Fruit fly (Drosophila melanogaster): ENCODE data around the gene CG9072.

The CG9072 gene

DNA sequence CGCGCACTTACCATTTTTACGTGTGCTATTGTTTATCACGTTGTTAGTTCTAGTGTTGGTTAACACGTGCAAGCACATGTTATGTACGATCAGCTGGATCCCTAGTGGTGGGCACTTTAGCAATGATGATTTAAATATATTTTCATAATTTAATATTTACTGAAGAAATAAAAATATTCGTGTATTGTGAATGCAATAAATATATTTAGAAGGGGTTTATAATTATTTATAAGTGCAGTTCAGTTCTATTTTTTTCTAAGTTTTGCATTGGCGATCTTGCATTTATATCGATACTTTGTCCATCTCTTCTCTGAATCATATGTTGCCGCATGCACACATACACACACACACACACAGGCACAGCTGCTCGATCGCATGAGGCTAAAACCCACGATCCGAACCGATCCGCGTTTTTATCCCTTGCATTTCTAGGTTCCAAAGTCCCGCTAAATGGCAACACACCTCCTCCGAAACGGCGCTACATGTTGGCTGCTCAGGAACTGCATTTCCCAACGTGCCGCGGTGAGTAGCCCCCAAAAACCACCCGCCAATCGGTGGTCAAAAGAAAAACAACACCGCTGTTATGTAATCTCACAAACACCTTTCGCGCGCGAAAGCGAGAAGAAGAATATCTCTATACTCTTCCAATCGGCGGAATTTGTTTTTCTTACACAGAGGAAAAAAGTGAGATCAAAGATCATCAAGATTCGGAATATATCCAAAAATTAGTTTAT lies 9.9 kb downstream of the CG9072 start, which contains the start of the genes CG15027 and Dbct:
CG15027 (minus strand) TSS at position 51 of the 734 bp plus-strand sequence.
Dbct (plus strand) TSS at position 349 of the 734 bp plus-strand sequence.
- peak; percentile 82 for TF ChIP-seq noc (tag; optimal IDR thresholded peaks at IDR 0.05)

DNA sequence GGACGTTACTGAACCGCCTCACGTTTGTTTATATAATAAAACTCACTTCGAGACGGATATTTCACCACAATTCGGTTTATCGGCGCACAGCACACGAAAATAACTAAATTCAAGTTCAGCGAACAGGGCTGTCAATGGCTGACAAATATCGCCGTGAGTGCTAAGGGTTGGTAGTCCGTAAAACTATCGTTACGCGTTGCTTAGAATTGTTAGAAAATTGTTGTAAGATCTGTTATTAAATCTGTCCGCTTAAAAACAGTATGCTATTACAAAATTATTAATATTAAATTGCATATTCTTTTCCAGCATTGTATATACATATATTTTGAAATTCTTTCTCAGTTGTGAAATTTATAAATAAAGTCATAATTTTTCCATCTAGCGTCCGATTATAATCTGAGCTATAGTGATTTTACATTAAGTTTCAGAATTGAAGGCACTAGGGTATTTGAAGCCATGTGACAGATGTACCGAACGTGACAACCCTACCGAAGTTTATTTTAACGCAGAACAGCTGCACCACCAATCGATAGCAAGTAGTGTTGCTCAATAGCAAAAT lies 11.2 kb downstream of the CG9072 start, which contains the start of gene Cox17:
Cox17 (minus strand) TSS at position 120 of the 559 bp plus-strand sequence.
- TF ChIP-seq noc (tag; optimal IDR thresholded peaks at IDR 0.05), result peak; percentile 87

DNA sequence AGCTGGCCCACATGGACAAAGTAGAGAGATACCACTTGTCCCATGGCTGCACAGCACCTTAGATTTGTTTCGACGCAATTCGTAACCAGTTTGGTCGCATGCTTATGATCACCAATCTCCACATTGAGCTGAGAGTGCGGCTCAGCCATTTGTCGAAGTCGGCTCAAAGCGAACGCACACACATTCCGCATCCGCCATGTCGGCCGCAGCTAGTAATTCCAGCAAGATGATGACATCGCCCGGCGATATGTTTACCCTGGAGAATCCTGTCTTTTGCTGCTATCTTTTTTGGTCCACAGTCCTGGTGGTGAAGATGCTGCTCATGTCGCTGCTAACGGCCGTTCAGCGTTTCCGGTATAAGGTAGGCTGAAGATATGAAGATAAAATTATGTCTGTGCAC lies 13.2 kb downstream of the CG9072 start, which contains the start of gene CG33178:
CG33178 (plus strand) TSS at position 147 of the 400 bp plus-strand sequence.
- no peak for TF ChIP-seq noc (tag; optimal IDR thresholded peaks at IDR 0.05)

DNA sequence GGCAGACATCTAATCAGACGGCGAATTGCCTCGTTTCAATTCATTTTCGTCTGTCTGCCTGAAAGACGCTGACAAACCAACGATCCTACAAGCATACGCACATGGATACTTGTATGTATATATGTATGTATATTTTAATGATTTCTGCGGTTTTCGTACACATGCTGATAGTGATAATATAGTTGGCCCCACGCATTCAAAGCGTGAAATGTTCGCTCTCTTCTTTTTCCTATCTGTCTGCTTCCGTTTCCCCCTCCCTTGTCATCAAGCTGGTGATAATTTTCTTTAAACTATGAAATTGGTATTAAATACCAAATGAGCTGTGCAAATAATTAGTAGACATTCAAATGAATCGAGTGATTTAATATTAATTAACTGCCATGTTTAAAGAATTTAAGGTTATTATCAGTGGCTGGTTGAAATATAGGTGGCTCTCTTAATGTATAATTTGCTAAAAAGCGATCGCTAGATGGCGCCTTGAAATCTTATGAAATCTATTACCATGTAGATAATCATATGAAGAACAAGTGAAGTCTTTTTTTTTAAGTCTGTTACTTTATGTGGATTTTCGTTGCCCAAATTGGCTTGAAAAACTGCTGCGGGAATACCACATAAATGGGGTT lies 15.0 kb downstream of the CG9072 start, which contains the start of gene CG33177:
CG33177 (plus strand) TSS at position 588 of the 623 bp plus-strand sequence.
- TF ChIP-seq noc (tag; optimal IDR thresholded peaks at IDR 0.05), result peak; percentile 39

DNA sequence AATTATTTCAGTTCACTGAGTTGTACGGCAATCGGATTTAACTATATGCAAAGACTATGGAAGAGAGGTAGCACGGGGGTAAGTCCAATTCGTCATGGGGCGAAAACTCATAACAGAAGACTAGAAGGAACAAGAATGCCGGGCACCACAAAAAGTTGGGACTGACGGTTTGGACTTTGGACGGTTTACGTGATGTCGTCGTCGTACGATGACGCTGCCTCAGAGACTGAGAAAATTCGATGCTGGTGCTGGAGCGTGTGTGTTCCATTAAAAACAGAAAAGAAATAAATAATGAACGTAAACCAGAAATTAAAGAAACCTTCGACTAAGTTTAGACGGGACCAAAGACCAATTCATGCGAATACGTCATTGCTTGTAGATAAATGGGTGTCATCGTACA lies 15.9 kb downstream of the CG9072 start:
- no peak for TF ChIP-seq noc (tag; optimal IDR thresholded peaks at IDR 0.05)

DNA sequence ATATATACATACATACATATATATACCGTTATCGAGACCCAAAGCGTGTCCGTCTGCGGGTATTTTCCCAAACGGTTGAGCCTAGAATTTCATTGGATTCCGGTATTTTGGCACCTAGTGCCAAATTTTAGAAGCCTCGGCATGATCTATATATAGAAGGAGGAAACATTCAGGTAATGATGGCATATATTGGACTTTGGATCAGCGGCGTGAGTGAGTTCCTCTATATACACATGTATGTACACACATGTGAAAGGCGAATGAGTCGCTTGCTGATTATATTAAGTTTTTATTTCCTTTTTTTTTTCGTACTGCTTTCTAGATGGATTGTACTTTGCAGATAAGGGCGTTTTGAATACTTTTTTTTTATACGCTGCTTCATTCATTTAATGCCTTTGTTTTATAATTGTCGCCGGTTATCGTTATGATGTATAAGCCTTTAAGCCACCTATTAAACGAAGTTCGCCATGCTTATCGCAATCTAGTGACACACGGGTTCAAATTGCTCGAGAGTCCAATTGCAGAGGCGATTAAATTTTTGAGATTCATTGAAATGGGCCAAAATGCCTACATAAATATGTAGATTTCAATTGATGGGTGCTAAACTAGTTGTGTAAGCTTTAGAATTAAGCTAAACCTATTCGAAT lies 16.6 kb downstream of the CG9072 start:
- peak; percentile 59 for TF ChIP-seq noc (tag; optimal IDR thresholded peaks at IDR 0.05)

DNA sequence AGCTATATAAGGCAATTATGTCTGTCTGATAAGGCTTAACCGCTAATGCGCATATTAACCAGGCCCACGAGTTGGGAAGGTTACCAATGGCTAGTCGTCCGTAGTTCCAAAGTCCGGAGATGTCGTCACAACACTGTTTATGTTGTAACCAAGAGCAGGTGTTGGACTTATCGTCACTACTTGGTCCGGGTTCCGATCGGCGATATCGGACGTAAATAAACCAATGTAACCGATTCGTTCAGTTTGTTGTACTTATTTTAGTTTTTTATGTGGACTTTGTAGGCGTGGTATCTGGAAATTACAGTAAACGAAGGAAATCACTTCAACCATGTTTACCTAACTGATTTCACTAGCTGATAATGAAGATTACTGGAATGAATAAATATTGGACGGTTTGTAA lies 17.4 kb downstream of the CG9072 start:
- TF ChIP-seq noc (tag; optimal IDR thresholded peaks at IDR 0.05), result no peak

DNA sequence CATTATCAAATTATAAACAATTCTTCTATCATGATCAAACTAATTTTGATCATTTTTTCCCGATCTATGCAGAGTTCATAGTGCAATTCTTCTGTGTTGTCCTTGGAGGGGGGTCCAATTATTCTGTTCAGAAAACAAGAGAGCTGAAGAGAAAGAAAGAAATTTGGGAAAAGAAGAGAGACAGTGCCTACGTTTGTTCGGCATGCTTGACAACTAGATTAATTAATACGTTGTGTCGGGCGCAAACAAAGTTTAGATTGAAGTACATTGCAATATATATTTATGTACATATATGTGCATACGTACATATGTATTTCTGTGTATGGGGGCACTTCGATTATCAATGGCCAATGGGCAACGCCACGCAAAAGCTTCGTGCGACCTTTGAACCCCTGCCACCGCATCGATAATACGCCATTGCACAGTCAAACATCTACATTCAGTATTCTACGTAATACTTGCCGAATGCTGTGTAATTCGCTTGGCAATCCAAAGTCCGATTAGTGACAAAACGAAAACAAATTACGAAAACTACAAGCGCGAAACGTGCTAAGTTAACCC lies 18.2 kb downstream of the CG9072 start:
- TF ChIP-seq noc (tag; optimal IDR thresholded peaks at IDR 0.05), result no peak

DNA sequence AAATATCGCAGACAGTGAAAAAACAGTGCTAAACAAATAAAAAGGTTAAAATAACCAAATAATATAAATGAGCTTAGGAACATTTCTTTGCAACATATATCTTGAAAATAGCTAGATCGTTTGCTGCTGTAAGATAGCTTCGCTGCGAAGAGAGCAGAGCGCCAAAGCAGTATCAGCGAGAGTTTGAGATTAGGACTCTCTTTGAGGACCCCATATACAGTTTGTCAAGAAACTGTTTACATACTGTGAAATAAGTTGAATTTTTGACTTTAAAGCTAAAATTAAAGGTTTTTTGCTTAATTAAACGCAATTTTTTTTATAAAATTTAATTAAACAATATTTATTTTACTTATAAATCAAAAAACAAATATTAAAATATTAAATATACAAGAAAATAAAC lies 19.2 kb downstream of the CG9072 start:
- TF ChIP-seq noc (tag; optimal IDR thresholded peaks at IDR 0.05), result no peak

DNA sequence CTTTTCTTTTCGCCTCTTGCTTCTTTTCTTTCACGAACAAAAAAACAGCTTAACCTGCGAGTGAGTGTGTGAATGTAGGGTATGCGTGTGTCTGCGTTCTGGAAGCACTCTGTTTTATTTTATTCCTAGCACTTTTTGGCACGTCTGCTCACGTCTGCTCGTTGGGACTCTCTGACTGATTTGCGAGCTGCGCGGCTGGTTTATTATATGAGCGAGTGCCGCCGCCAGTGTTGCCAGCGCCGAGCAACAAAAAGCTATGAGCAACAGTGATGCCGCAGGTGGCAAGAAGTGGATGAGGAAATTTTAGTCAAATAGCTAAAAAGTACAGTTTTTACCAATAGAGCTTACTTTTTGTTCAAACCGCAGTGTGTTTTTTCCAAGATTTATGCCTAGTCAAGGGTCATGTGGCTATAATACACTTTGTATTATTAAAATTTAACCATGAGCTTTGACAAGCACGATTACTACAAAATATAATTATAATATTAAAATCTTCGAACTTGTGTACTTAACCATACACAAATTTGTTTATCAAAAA lies 19.7 kb downstream of the CG9072 start, which contains the start of gene Lsd-2:
Lsd-2 (minus strand) TSS at position 183 of the 538 bp plus-strand sequence.
- TF ChIP-seq noc (tag; optimal IDR thresholded peaks at IDR 0.05), result no peak

DNA sequence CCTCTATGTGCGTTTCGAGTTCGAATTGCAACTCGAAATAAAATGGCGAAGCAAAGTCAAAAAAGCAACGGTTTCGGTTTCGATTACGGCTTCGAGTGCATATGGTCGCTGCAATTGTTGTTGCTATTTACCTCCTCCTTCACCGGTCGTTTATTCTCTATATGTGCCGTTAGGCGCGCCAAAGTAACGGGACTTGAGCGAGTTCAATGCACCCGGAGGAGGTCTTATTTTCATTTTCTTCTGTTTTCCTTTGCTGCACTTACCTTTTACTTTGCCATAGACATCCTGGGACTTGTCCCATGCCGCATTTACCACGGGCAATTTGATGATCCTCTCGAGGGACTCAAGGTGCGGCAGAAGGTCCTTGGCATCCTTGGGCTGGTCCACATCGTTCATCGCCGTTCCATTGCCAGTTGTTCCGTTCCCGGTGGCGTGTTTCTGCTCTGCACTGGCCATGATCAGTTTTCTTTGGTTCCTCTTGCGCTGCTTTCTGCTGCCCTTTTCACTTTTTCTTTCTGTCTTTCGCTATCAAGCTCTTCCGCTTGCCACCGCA lies 20.3 kb downstream of the CG9072 start:
- TF ChIP-seq noc (tag; optimal IDR thresholded peaks at IDR 0.05), result no peak

DNA sequence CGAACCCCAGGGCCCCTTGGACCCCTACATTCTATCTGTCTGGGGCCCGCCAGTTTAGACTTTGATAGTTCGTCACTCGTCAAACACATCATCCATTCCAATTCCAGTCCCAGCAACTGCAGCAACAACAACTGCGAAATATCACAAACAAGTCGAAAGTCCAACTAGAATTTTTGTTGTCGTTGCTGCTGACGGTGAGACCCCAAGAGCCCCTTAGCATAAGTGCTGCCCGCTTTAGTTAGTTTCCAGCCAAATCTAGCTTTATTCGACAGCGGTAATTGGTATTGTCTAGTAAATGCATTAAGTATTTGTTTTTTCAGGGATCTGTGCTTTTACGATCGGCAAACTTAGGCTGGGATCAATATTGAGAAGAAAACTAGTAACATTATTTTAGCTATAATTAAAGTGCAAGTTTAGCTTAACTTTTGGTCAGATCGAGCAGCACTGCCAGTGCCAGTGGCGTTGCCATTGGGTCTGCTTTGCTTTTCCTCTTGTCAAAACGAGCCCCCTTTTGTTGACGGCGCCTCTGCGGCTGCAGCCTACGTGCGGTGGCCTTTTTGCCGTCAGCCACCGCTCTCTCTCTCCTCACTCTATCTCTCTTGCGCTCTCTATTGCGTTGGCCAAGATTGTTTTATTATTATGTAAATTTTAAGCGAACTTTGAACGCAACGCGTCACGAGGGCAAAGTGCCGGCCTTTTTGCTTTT lies 21.0 kb downstream of the CG9072 start:
- TF ChIP-seq noc (tag; optimal IDR thresholded peaks at IDR 0.05), result peak; percentile 91

DNA sequence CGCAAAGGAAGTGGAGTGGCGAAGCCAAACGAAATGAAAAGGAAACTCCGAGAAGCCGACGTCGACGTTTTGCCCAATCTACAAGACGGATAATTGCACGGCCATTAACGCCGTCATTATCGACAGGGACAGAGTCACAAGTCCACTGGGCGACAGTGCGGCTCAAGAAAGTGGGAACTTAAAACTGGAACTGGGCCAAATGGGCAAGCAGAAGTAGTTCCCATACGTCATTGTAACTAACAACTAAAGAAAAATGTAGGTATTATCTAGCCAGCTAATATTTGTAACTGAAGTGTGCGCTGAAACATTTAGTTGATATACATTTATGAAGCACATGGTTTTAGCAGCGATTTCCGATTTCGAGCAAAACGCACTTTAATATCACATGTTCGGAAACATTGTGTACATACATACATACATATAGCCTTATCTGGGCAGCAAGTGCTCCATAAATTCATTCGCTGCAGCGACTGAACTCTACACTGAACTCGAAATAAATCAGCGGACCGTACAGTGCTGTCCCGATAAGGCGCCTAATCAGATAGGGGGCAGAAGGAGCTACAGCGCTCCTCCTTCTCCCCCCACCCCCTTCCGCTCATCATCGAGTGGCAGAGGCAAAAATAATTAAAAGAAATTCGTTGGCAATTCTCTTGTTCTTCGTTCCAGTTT lies 24.9 kb downstream of the CG9072 start:
- TF ChIP-seq noc (tag; optimal IDR thresholded peaks at IDR 0.05), result peak; percentile 68

DNA sequence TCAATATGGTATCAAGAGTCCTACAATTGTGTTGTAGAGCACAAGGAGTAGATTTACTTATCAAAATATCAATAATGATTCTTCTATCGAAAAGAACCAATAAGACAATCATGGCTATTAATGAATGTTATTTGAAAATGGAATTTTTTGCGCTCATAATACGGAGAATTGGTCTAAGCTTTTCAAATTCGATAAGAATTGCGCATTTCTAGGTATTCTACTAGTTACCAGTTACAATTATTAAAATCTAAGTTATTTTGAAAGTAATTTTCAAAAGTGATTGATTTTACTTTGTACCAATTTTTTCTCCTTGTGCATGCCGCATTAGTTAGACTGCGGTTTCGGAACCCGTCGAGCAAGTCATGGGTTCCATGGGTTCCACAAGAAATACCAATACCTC lies 25.7 kb downstream of the CG9072 start:
- no peak for TF ChIP-seq noc (tag; optimal IDR thresholded peaks at IDR 0.05)
